Worm (Caenorhabditis elegans): ENCODE measurements around the gene srh-293.

DNA sequence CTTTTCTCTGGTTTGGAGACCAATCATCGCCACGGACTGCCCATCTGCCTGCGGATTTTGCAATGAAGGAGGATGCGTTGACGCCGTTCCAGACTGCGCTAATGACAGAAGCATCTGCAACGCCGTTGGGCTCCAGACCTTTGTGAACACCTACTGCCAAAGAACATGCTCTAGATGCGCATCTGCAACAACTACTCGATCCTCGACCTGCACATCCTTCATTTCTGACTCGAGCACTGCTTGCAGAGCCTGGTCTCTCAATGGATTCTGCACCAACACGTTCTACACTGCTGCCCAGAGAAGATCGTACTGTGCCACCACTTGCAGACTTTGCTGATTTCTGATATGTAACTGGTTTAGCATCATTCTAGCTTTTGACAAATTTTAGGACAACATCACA lies 34.6 kb downstream of the srh-293 start:
- TF ChIP-seq unc-62 (GFP tag; optimal IDR thresholded peaks at IDR 0.05), result no peak
- TF ChIP-seq zag-1 (tag; optimal IDR thresholded peaks at IDR 0.05), result no peak
- TF ChIP-seq ceh-82 (tag; optimal IDR thresholded peaks at IDR 0.05), result no peak
- TF ChIP-seq fkh-10 (GFP tag; optimal IDR thresholded peaks at IDR 0.05), result no peak
- TF ChIP-seq nhr-28 (tag; optimal IDR thresholded peaks at IDR 0.05), result no peak
- no peak for TF ChIP-seq snpc-4 (tag; optimal IDR thresholded peaks at IDR 0.05)
- TF ChIP-seq ama-1 (optimal IDR thresholded peaks at IDR 0.05), result no peak
- TF ChIP-seq nhr-77 (tag; optimal IDR thresholded peaks at IDR 0.05), result no peak
- no peak for TF ChIP-seq snu-23 (GFP tag; optimal IDR thresholded peaks at IDR 0.05)
- no peak for TF ChIP-seq elt-3 (tag; optimal IDR thresholded peaks at IDR 0.05)
- TF ChIP-seq ztf-11 (tag; optimal IDR thresholded peaks at IDR 0.05), result no peak
- no peak for TF ChIP-seq mdl-1 (tag; optimal IDR thresholded peaks at IDR 0.05)
